Worm (Caenorhabditis elegans): ENCODE measurements around the gene F52E1.14.

- TF ChIP-seq ama-1 (optimal IDR thresholded peaks at IDR 0.05) (no peak), hmg-4 (GFP tag; optimal IDR thresholded peaks at IDR 0.05) (no peak), aly-1 (tag; optimal IDR thresholded peaks at IDR 0.05) (no peak), B0310.2 (tag; optimal IDR thresholded peaks at IDR 0.05) (no peak), F13C5.2 (tag; optimal IDR thresholded peaks at IDR 0.05) (no peak)
Measured at ce11 chrV:8342416-8342815, 41.3 kb upstream of the F52E1.14 start.
